Fruit fly (Drosophila melanogaster) whole organism, prepupa: ENCODE results near the gene JMJD4.
A peak's percentile ranks its signal among the peaks of the same experiment; 100 is the strongest.

Source experiments
- CG32006 ChIP-seq: fragments of 200-800 bp; sonication (Bioruptor generic); optimal IDR thresholded peaks from 3 replicates; lab custom pipeline; 2017; ENCODE audit warnings: missing biosample characterization, mild to moderate bottlenecking, missing genetic modification characterization
- CG6276 ChIP-seq: fragments of 200-800 bp; sonication (Bioruptor generic); optimal IDR thresholded peaks from 2 replicates; lab custom pipeline; 2017; ENCODE audit warnings: missing biosample characterization, mild to moderate bottlenecking, missing genetic modification characterization
- CG8319 ChIP-seq: fragments of 200-800 bp; sonication (Bioruptor generic); optimal IDR thresholded peaks from 3 replicates; lab custom pipeline; 2016; ENCODE audit warnings: missing biosample characterization, missing genetic modification characterization
- CG9139 ChIP-seq: fragments of 200-800 bp; sonication (Bioruptor generic); optimal IDR thresholded peaks from 3 replicates; lab custom pipeline; 2017; ENCODE audit warnings: missing biosample characterization, mild to moderate bottlenecking, missing genetic modification characterization
- Hr38 ChIP-seq: sonication (Bioruptor generic); optimal IDR thresholded peaks from 2 replicates; lab custom pipeline; 2016; ENCODE audit warnings: missing biosample characterization, missing genetic modification characterization
- esn ChIP-seq: fragments of 200-800 bp; sonication (Bioruptor generic); optimal IDR thresholded peaks from 2 replicates; lab custom pipeline; 2016; ENCODE audit warnings: missing biosample characterization, mild to moderate bottlenecking, missing genetic modification characterization, moderate library complexity
- vri ChIP-seq: fragments of 200-800 bp; sonication (Bioruptor generic); optimal IDR thresholded peaks from 3 replicates; lab custom pipeline; 2016; ENCODE audit warnings: missing biosample characterization, mild to moderate bottlenecking, missing genetic modification characterization

- no peak for TF ChIP-seq CG6276
- TF ChIP-seq CG9139 (GFP tag; lab: Kevin White, UChicago) = no peak
- TF ChIP-seq esn (GFP tag; lab: Kevin White, UChicago) = peak; percentile 26
- TF ChIP-seq vri (GFP tag; lab: Kevin White, UChicago) = peak; percentile 5
- TF ChIP-seq CG8319 = no peak
- no peak for TF ChIP-seq CG32006 (GFP tag; lab: Kevin White, UChicago)
- no peak for TF ChIP-seq Hr38
Observed at dm6 chr2L:18150393-18151133, 8.5 kb downstream of the JMJD4 start.
